Fruit fly (Drosophila melanogaster) S2 (cell line): ENCODE results near the gene Cyp9f3.

Experiments
- CG8478 ChIP-seq: fragments of >200 bp; optimal IDR thresholded peaks from 2 replicates; lab custom pipeline; 2018
- CTCF ChIP-seq, 2 experiments: fragments of >200 bp; optimal IDR thresholded peaks; 2 replicates each; lab custom pipeline; 2018

DNA sequence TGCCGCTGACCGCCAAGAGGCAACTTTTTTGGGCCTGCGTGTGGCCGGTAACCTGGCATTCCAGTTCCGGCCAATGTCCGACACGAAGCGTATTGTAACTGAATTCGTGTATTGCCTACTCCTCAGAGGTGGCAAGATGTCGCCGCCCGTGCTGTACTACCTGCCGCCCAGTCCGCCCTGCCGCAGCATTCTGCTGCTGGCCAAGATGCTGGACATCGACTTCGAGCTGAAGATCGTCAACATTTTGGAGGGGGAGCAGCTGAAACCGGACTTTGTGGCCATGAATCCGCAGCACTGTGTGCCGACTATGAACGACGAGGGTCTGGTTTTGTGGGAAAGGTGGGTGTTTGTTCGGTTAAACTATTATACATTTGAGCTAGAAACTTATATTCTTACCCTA is 14.5 kb downstream of the Cyp9f3 start:
- TF ChIP-seq CTCF (optimal IDR thresholded peaks at IDR 0.05; lab: Kevin White, UChicago) (no peak), CG8478 (lab: Kevin White, UChicago) (no peak)
